Fruit fly (Drosophila melanogaster) whole organism, embryonic: ENCODE measurements around the gene CG15283.

Source experiments
- Aef1 ChIP-seq: fragments of 200-800 bp; sonication (Bioruptor generic); IDR thresholded peaks from 3 replicates; pipeline ENCODE4 v1.3.6; 2022; ENCODE audit warnings: missing biosample characterization, missing genetic modification characterization
- Antp ChIP-seq: fragments of 200-800 bp; sonication (Bioruptor generic); optimal IDR thresholded peaks from 3 replicates; lab custom pipeline; 2016; ENCODE audit warnings: missing biosample characterization, missing genetic modification characterization
- Atf-2 ChIP-seq: fragments of 200-800 bp; sonication (Bioruptor generic); optimal IDR thresholded peaks from 2 replicates; lab custom pipeline; 2016; ENCODE audit warnings: missing biosample characterization, missing genetic modification characterization
- Blimp-1 ChIP-seq: fragments of 200-800 bp; sonication (Bioruptor generic); optimal IDR thresholded peaks from 3 replicates; lab custom pipeline; 2018; ENCODE audit warnings: missing biosample characterization, missing genetic modification characterization, mild to moderate bottlenecking, moderate library complexity, missing genetic modification reagents
- CG10979 ChIP-seq: fragments of 200-800 bp; sonication (Bioruptor generic); optimal IDR thresholded peaks from 2 replicates; lab custom pipeline; 2018; ENCODE audit warnings: missing biosample characterization, mild to moderate bottlenecking, missing genetic modification characterization, moderate library complexity
- CG11085 ChIP-seq: fragments of 200-800 bp; sonication (Bioruptor generic); IDR thresholded peaks from 2 replicates; pipeline ENCODE4 v1.3.6; 2022; ENCODE audit warnings: missing biosample characterization, missing genetic modification characterization
- CG12071 ChIP-seq: fragments of 200-800 bp; sonication (Bioruptor generic); optimal IDR thresholded peaks from 3 replicates; lab custom pipeline; 2018; ENCODE audit warnings: missing biosample characterization, mild to moderate bottlenecking, missing genetic modification characterization
- CG12219 ChIP-seq: fragments of 200-800 bp; sonication (Bioruptor generic); optimal IDR thresholded peaks from 3 replicates; lab custom pipeline; 2018; ENCODE audit warnings: missing biosample characterization, mild to moderate bottlenecking, missing genetic modification characterization
- CG12769 ChIP-seq: fragments of 200-800 bp; sonication (Bioruptor generic); optimal IDR thresholded peaks from 2 replicates; lab custom pipeline; 2019; ENCODE audit warnings: missing biosample characterization, mild to moderate bottlenecking, missing genetic modification characterization, moderate library complexity
- CG14710 ChIP-seq: fragments of 200-800 bp; sonication (Bioruptor generic); optimal IDR thresholded peaks from 3 replicates; lab custom pipeline; 2019; ENCODE audit warnings: missing biosample characterization, mild to moderate bottlenecking, missing genetic modification characterization, moderate library complexity
- CG14860 ChIP-seq: fragments of 200-800 bp; sonication (Bioruptor generic); IDR thresholded peaks from 3 replicates; pipeline ENCODE4 v1.3.6; 2022; ENCODE audit warnings: missing biosample characterization, missing genetic modification characterization; ENCODE audit not compliant: partially characterized antibody
- CG2116 ChIP-seq: fragments of 200-800 bp; sonication (Bioruptor generic); optimal IDR thresholded peaks from 3 replicates; lab custom pipeline; 2018; ENCODE audit warnings: missing biosample characterization, mild to moderate bottlenecking, missing genetic modification characterization
- CG2120 ChIP-seq: fragments of 200-800 bp; sonication (Bioruptor generic); optimal IDR thresholded peaks from 3 replicates; lab custom pipeline; 2016; ENCODE audit warnings: missing biosample characterization, missing genetic modification characterization
- CG2199 ChIP-seq: fragments of 200-800 bp; sonication (Bioruptor generic); IDR thresholded peaks from 3 replicates; pipeline ENCODE4 v1.3.6; 2022; ENCODE audit warnings: missing biosample characterization, missing genetic modification characterization
- CG32532 ChIP-seq: fragments of 200-800 bp; sonication (Bioruptor generic); IDR thresholded peaks from 2 replicates; pipeline ENCODE4 v1.3.6; 2022; ENCODE audit warnings: missing biosample characterization, missing genetic modification characterization
- CG32767 ChIP-seq: fragments of 200-800 bp; sonication (Bioruptor generic); IDR thresholded peaks from 2 replicates; pipeline ENCODE4 v1.3.6; 2022; ENCODE audit warnings: missing biosample characterization, missing genetic modification characterization
- CG32772 ChIP-seq: fragments of 200-800 bp; sonication (Bioruptor generic); IDR thresholded peaks from 2 replicates; pipeline ENCODE4 v1.3.6; 2022; ENCODE audit warnings: missing biosample characterization, missing genetic modification characterization
- CG33557 ChIP-seq: fragments of 200-800 bp; sonication (Bioruptor generic); optimal IDR thresholded peaks from 2 replicates; lab custom pipeline; 2019; ENCODE audit warnings: missing biosample characterization, mild to moderate bottlenecking, missing genetic modification characterization, moderate library complexity
- Chrac-16 ChIP-seq: fragments of 200-800 bp; sonication (Bioruptor generic); optimal IDR thresholded peaks from 3 replicates; lab custom pipeline; 2016; ENCODE audit warnings: missing biosample characterization, missing genetic modification characterization
- CkIIα-i1 ChIP-seq: fragments of 200-800 bp; sonication (Bioruptor generic); IDR thresholded peaks from 2 replicates; pipeline ENCODE4 v1.3.6; 2022; ENCODE audit warnings: missing biosample characterization, missing genetic modification characterization
- D19B ChIP-seq: fragments of 200-800 bp; sonication (Bioruptor generic); optimal IDR thresholded peaks from 2 replicates; lab custom pipeline; 2017; ENCODE audit warnings: missing biosample characterization, mild to moderate bottlenecking, missing genetic modification characterization
- ERR ChIP-seq: fragments of 200-800 bp; sonication (Bioruptor generic); optimal IDR thresholded peaks from 2 replicates; lab custom pipeline; 2016; ENCODE audit warnings: missing biosample characterization, missing genetic modification characterization
- Ets97D ChIP-seq: fragments of 200-800 bp; sonication (Bioruptor generic); optimal IDR thresholded peaks from 3 replicates; lab custom pipeline; 2016; ENCODE audit warnings: missing biosample characterization, missing genetic modification characterization
- H2.0 ChIP-seq: fragments of 200-800 bp; sonication (Bioruptor generic); IDR thresholded peaks from 2 replicates; pipeline ENCODE4 v1.3.6; 2022; ENCODE audit warnings: missing biosample characterization, missing genetic modification characterization
- HHEX ChIP-seq: fragments of 200-800 bp; sonication (Bioruptor generic); optimal IDR thresholded peaks from 3 replicates; lab custom pipeline; 2017; ENCODE audit warnings: missing biosample characterization, mild to moderate bottlenecking, missing genetic modification characterization, missing genetic modification reagents
- Hmr ChIP-seq: fragments of 200-800 bp; sonication (Bioruptor generic); optimal IDR thresholded peaks from 3 replicates; lab custom pipeline; 2017; ENCODE audit warnings: mild to moderate bottlenecking, missing biosample characterization, missing genetic modification reagents, missing genetic modification characterization
- Med ChIP-seq: fragments of 200-800 bp; sonication (Bioruptor generic); peaks from one replicate; lab custom pipeline; 2016; ENCODE audit warnings: missing biosample characterization, missing genetic modification characterization, mild to moderate bottlenecking, inconsistent platforms, moderate library complexity
- Meics ChIP-seq: fragments of 200-800 bp; sonication (Bioruptor generic); optimal IDR thresholded peaks from 2 replicates; lab custom pipeline; 2017; ENCODE audit warnings: missing biosample characterization, mild to moderate bottlenecking, missing genetic modification characterization
- Mes4 ChIP-seq: fragments of 200-800 bp; sonication (Bioruptor generic); optimal IDR thresholded peaks from 2 replicates; lab custom pipeline; 2016; ENCODE audit warnings: missing biosample characterization, missing genetic modification characterization
- NK7.1 ChIP-seq: fragments of 200-800 bp; sonication (Bioruptor generic); optimal IDR thresholded peaks from 3 replicates; lab custom pipeline; 2016; ENCODE audit warnings: missing biosample characterization, missing genetic modification characterization
- Oaz ChIP-seq: fragments of 200-800 bp; sonication (Bioruptor generic); IDR thresholded peaks from 2 replicates; pipeline ENCODE4 v1.3.6; 2022; ENCODE audit warnings: missing biosample characterization, missing genetic modification characterization
- Ptx1 ChIP-seq: fragments of 200-800 bp; sonication (Bioruptor generic); IDR thresholded peaks from 2 replicates; pipeline ENCODE4 v1.3.6; 2022; ENCODE audit warnings: missing biosample characterization, missing genetic modification characterization
- Vsx1 ChIP-seq: fragments of 200-800 bp; sonication (Bioruptor generic); optimal IDR thresholded peaks from 2 replicates; lab custom pipeline; 2017; ENCODE audit warnings: missing biosample characterization, mild to moderate bottlenecking, missing genetic modification characterization, missing genetic modification reagents
- YL-1 ChIP-seq: fragments of 200-800 bp; sonication (Bioruptor generic); optimal IDR thresholded peaks from 3 replicates; lab custom pipeline; 2017; ENCODE audit warnings: missing biosample characterization, mild to moderate bottlenecking, missing genetic modification characterization
- abd-A ChIP-seq: fragments of 200-800 bp; sonication (Bioruptor generic); optimal IDR thresholded peaks from 3 replicates; lab custom pipeline; 2019; ENCODE audit warnings: missing biosample characterization, mild to moderate bottlenecking, missing genetic modification characterization, moderate library complexity
- amos ChIP-seq: fragments of 200-800 bp; sonication (Bioruptor generic); IDR thresholded peaks from 2 replicates; pipeline ENCODE4 v1.3.6; 2022; ENCODE audit warnings: missing biosample characterization, missing genetic modification characterization; ENCODE audit not compliant: partially characterized antibody
- cg ChIP-seq: fragments of 200-800 bp; sonication (Bioruptor generic); optimal IDR thresholded peaks from 3 replicates; lab custom pipeline; 2019; ENCODE audit warnings: missing biosample characterization, mild to moderate bottlenecking, missing genetic modification characterization, moderate library complexity
- chinmo ChIP-seq: fragments of 200-800 bp; sonication (Bioruptor generic); IDR thresholded peaks from 4 replicates; pipeline ENCODE4 v1.3.6; 2022; ENCODE audit warnings: missing biosample characterization, missing genetic modification characterization; ENCODE audit not compliant: partially characterized antibody
- chm ChIP-seq: fragments of 200-800 bp; sonication (Bioruptor generic); IDR thresholded peaks from 2 replicates; pipeline ENCODE4 v1.3.6; 2022; ENCODE audit warnings: missing biosample characterization, missing genetic modification characterization
- dati ChIP-seq: fragments of 200-800 bp; sonication (Bioruptor generic); IDR thresholded peaks from 2 replicates; pipeline ENCODE4 v1.3.6; 2022; ENCODE audit warnings: missing biosample characterization, missing genetic modification characterization
- esg ChIP-seq: fragments of 200-800 bp; sonication (Bioruptor generic); conservative IDR thresholded peaks from 2 replicates; pipeline ENCODE4 v1.3.6; 2022; ENCODE audit warnings: missing biosample characterization, missing genetic modification characterization
- fd102C ChIP-seq: fragments of 200-800 bp; sonication (Bioruptor generic); optimal IDR thresholded peaks from 2 replicates; lab custom pipeline; 2018; ENCODE audit warnings: missing biosample characterization, mild to moderate bottlenecking, missing genetic modification characterization, moderate library complexity
- hth ChIP-seq: fragments of >200 bp; optimal IDR thresholded peaks from 2 replicates; lab custom pipeline; 2017; ENCODE audit warnings: inconsistent platforms
- mam ChIP-seq: fragments of 200-800 bp; sonication (Bioruptor generic); optimal IDR thresholded peaks from 3 replicates; lab custom pipeline; 2016; ENCODE audit warnings: missing biosample characterization, missing genetic modification characterization
- psq ChIP-seq: fragments of 200-800 bp; sonication (Bioruptor generic); optimal IDR thresholded peaks from 2 replicates; lab custom pipeline; 2017; ENCODE audit warnings: missing biosample characterization, missing genetic modification characterization
- sr ChIP-seq: fragments of 200-800 bp; sonication (Bioruptor generic); IDR thresholded peaks from 3 replicates; pipeline ENCODE4 v1.3.6; 2022; ENCODE audit warnings: missing biosample characterization, missing genetic modification characterization
- tll ChIP-seq, 2 experiments: fragments of 200-800 bp in 1 of 2; fragments of >200 bp in 1 of 2; sonication (Bioruptor generic) in 1 of 2; optimal IDR thresholded peaks; 2 replicates each; lab custom pipeline; 2017 to 2019; ENCODE audit warnings: missing biosample characterization in 2 of 2, missing genetic modification characterization in 2 of 2, mild to moderate bottlenecking in 1 of 2, moderate library complexity in 1 of 2
- tup ChIP-seq: fragments of 200-800 bp; sonication (Bioruptor generic); optimal IDR thresholded peaks from 2 replicates; lab custom pipeline; 2016; ENCODE audit warnings: missing biosample characterization, mild to moderate bottlenecking, missing genetic modification characterization, moderate library complexity

The CG15283 gene

DNA sequence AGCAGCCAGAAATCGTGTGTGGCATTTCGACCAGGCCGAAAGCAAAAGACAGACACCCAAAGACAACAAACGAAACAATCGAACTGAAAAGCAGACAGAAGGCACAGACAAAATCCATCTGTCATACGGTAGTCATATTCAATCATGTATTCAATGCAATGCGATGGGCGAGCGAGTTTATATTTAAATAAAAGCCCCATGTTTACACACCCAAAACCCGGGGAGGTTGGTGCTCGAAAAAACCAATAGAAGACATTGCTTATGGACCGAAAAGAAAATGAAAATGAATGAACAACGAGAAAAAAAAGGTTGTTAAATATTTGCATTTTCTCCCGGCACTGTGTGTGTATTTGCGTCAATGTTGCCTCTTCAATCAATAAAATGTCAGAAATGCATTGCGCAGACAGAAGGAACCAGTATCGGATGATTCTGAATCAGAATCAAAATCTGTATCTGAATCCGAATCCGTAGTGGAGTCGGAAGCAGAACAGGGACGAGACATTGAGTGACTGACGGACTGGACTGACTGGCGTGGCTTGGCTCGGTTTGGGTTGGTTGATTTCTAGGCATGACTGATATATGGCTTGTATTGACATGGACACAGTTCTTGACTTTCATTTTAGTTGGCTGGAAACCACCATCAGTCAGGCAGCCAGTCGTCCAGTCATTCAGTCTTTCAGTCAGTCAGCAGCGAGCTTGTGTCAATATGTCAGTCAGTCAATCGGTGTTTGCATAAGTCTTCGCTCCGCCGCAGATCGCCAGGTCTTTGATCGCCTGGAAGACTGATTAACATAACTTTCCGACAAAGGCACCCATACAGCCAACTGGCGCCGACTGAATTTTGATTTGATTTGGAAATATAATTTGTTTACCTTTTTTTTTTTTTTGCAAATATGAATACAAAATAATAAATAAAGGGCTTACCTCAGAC is 18.0 kb downstream of the CG15283 start (continued):
- TF ChIP-seq Blimp-1 (GFP tag; lab: Kevin White, UChicago) (peak; percentile 19), amos (GFP tag; lab: Robert Waterston, UW) (no peak), CG14710 (tag; lab: Kevin White, UChicago) (peak; percentile 41), ERR (GFP tag; lab: Kevin White, UChicago) (no peak), CG2199 (GFP tag; lab: Robert Waterston, UW) (0 out of 3 replicates have a peak, but pooled peaks have one; percentile 31), CG12071 (GFP tag; lab: Kevin White, UChicago) (peak; percentile 5), Oaz (0 out of 2 replicates have a peak, but pooled peaks have one; percentile 11), Hmr (GFP tag; lab: Kevin White, UChicago) (no peak), CG10979 (tag; lab: Kevin White, UChicago) (no peak), Med (GFP tag; lab: Kevin White, UChicago) (peak; percentile 77), CG33557 (GFP tag; lab: Kevin White, UChicago) (peak; percentile 54), Vsx1 (GFP tag; lab: Kevin White, UChicago) (peak; percentile 6), mam (GFP tag; lab: Kevin White, UChicago) (peak; percentile 3), CG2116 (GFP tag; lab: Kevin White, UChicago) (peak; percentile 7), H2.0 (0 out of 2 replicates have a peak, but pooled peaks have one; percentile 30), YL-1 (GFP tag; lab: Kevin White, UChicago) (no peak), CG32532 (GFP tag; lab: Robert Waterston, UW) (no peak), Aef1 (GFP tag; lab: Robert Waterston, UW) (no peak), Ptx1 (GFP tag; lab: Robert Waterston, UW) (0 out of 2 replicates have a peak, but pooled peaks have one; percentile 9), CG12769 (tag; lab: Kevin White, UChicago) (peak; percentile 3), CG32767 (peak; percentile 22; the same call in 1 of the 2 replicates), psq (GFP tag; lab: Kevin White, UChicago) (no peak), chinmo (0 out of 4 replicates have a peak, but pooled peaks have one; percentile 7), sr (GFP tag; lab: Robert Waterston, UW) (no peak), D19B (GFP tag; lab: Kevin White, UChicago) (no peak), Meics (no peak)
- TF ChIP-seq, all 482 proteins: peak for 70

- TF ChIP-seq dati (GFP tag; lab: Robert Waterston, UW) (no peak), CG32772 (no peak), esg (GFP tag; lab: Robert Waterston, UW) (no peak), Antp (GFP tag; lab: Kevin White, UChicago) (no peak), CG11085 (no peak), CG2199 (GFP tag; lab: Robert Waterston, UW) (0 out of 3 replicates have a peak, but pooled peaks have one; percentile 49), fd102C (GFP tag; lab: Kevin White, UChicago) (no peak), tup (GFP tag; lab: Kevin White, UChicago) (no peak), CG2120 (GFP tag; lab: Kevin White, UChicago) (no peak), Mes4 (GFP tag; lab: Kevin White, UChicago) (no peak), CG12219 (GFP tag; lab: Kevin White, UChicago) (no peak), tll (GFP tag; optimal IDR thresholded peaks at IDR 0.05; lab: Kevin White, UChicago) (peak in 1 of 2 experiments; percentile 55), Ets97D (GFP tag; lab: Kevin White, UChicago) (no peak), chm (GFP tag; lab: Robert Waterston, UW) (no peak), HHEX (GFP tag; lab: Kevin White, UChicago) (no peak), Chrac-16 (GFP tag; lab: Kevin White, UChicago) (no peak), CG14860 (GFP tag; lab: Robert Waterston, UW) (no peak), cg (GFP tag; lab: Kevin White, UChicago) (no peak), CkIIα-i1 (GFP tag; lab: Robert Waterston, UW) (no peak), NK7.1 (GFP tag; lab: Kevin White, UChicago) (no peak), abd-A (peak; percentile 21), Atf-2 (GFP tag; lab: Kevin White, UChicago) (no peak), hth (lab: Kevin White, UChicago) (peak; percentile 97)
These were observed 19.3 kb downstream of the CG15283 start for dm6 chr2L:14431421-14431820.
